Fruit fly (Drosophila melanogaster) ovary, adult (tissue): Measurements from ENCODE around the gene CG42671.

Source experiments
- CG17801 ChIP-seq: fragments of 200-800 bp; optimal IDR thresholded peaks from 2 replicates; lab custom pipeline; 2019; ENCODE audit warnings: missing biosample characterization, mild to moderate bottlenecking, missing genetic modification characterization, moderate library complexity; ENCODE audit not compliant: partially characterized antibody

CG42671 gene

dm6 chr3L:11242410-11243291 lies 28.3 kb downstream of the CG42671 start:
- TF ChIP-seq CG17801 (GFP tag; lab: Kevin White, UChicago) = no peak

DNA sequence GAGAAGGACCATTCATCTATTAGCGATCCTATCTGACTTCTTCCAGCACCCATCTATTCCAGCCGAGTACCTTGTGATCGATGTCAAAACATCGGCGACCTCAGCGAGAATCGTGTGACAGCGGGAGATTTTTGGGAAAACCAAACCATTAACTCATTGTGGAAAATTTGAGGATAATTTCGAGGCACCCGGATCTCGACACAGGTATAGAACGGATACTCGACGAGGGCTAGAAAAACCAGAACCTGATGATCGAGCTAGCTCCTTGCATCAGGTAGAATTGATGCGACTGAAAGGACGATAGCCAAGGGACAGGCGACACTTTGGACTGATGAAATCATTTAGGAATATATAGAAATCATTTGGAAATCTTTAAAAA lies 29.0 kb downstream of the CG42671 start:
- TF ChIP-seq CG17801 (GFP tag; lab: Kevin White, UChicago) = no peak

dm6 chr3L:11244024-11244576 lies 29.8 kb downstream of the CG42671 start:
- no peak for TF ChIP-seq CG17801 (GFP tag; lab: Kevin White, UChicago)

- peak; percentile 95 for TF ChIP-seq CG17801 (GFP tag; lab: Kevin White, UChicago)
Measured at dm6 chr3L:11246046-11246887, 32.0 kb downstream of the CG42671 start.

DNA sequence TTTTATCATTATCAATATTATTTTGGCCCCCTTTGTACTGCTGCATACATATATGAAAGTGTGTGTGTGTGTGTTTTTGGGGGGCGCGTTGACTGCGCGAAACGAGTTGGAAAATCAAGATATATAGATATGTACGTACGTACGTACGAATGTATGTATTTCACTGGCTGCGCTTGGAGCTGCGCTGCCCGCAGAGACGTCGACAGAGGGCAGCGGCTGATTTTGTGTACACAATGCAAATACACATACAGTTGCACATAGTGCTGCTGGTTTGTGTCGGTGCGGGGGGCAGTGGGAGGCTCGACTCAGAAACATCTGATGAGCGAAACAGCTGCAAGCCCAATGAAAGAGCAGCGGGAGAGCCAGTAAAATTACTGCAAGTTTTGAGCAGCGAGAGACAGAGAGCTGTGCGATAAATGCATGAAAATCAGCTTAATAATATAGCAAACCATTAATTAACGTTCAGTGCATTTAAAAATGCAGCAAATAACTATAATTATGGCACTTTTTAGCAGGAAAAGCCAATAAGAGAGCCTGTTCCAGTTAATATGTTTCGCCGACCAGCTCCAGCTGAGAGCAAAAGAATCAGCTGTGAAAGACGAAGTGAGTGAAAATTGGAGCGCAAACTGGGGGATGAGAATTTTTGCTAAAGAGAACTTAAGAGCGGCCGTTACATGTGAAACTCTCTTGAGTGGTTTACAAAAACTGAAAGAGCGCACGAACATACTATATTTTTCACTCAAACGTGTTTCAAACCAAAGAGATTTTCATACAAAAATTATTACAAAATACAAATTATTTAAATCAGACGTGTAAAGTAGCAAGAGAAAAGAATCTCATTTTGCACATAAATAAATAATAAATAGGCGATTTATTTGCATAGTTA lies 33.3 kb downstream of the CG42671 start:
- peak; percentile 68 for TF ChIP-seq CG17801 (GFP tag; lab: Kevin White, UChicago)

- peak; percentile 3 for TF ChIP-seq CG17801 (GFP tag; lab: Kevin White, UChicago)
Measured at dm6 chr3L:11248303-11248702, 34.0 kb downstream of the CG42671 start.

dm6 chr3L:11251721-11252423 lies 37.6 kb downstream of the CG42671 start, which contains the start of gene scyl:
scyl (plus strand) TSS chr3L:11252307.
- TF ChIP-seq CG17801 (GFP tag; lab: Kevin White, UChicago) = peak; percentile 79

dm6 chr3L:11252424-11253118 lies 38.3 kb downstream of the CG42671 start:
- TF ChIP-seq CG17801 (GFP tag; lab: Kevin White, UChicago) = no peak

dm6 chr3L:11253140-11253539 lies 38.8 kb downstream of the CG42671 start:
- peak; percentile 34 for TF ChIP-seq CG17801 (GFP tag; lab: Kevin White, UChicago)

- TF ChIP-seq CG17801 (GFP tag; lab: Kevin White, UChicago) = no peak
Measured at dm6 chr3L:11253690-11254243, 39.5 kb downstream of the CG42671 start.

- TF ChIP-seq CG17801 (GFP tag; lab: Kevin White, UChicago) = no peak
Measured at dm6 chr3L:11254470-11255185, 40.3 kb downstream of the CG42671 start.
